Worm (Caenorhabditis elegans) whole organism, midembryonic: Measurements from ENCODE around the gene srd-8.

ENCODE experiments used
- T22C8.4 ChIP-seq: fragments of 200-800 bp; sonication (Bioruptor generic); IDR thresholded peaks from 2 replicates; pipeline ENCODE4 v1.3.6; 2022; ENCODE audit warnings: missing genetic modification characterization, missing compliant biosample characterization
- cog-1 ChIP-seq: sonication (generic microtip); optimal IDR thresholded peaks from 2 replicates; lab custom pipeline; 2016; ENCODE audit warnings: missing genetic modification characterization, missing compliant biosample characterization
- flt-1 ChIP-seq: fragments of 200-800 bp; sonication (Bioruptor generic); IDR thresholded peaks from 2 replicates; pipeline ENCODE4 v1.3.6; 2022; ENCODE audit warnings: missing genetic modification characterization, missing compliant biosample characterization
- klf-2 ChIP-seq: fragments of 200-800 bp; sonication (Bioruptor generic); conservative IDR thresholded peaks from 2 replicates; pipeline ENCODE4 v1.3.6; 2022; ENCODE audit warnings: missing genetic modification reagents, missing genetic modification characterization, missing compliant biosample characterization
- med-1 ChIP-seq: sonication (generic microtip); optimal IDR thresholded peaks from 2 replicates; lab custom pipeline; 2017; ENCODE audit warnings: missing genetic modification characterization, mild to moderate bottlenecking, missing compliant biosample characterization, antibody characterized with exemption, missing genetic modification reagents; ENCODE audit not compliant: insufficient read depth
- ref-1 ChIP-seq: fragments of 200-800 bp; sonication (Bioruptor generic); conservative IDR thresholded peaks from 2 replicates; pipeline ENCODE4 v1.3.6; 2022; ENCODE audit warnings: missing genetic modification reagents, missing genetic modification characterization, missing compliant biosample characterization
- tab-1 ChIP-seq: fragments of 200-800 bp; sonication (Bioruptor generic); IDR thresholded peaks from 2 replicates; pipeline ENCODE4 v1.3.6; 2022; ENCODE audit warnings: missing genetic modification characterization, missing compliant biosample characterization
- ztf-23 ChIP-seq: fragments of 200-800 bp; sonication (Bioruptor generic); IDR thresholded peaks from 2 replicates; pipeline ENCODE4 v1.3.6; 2022; ENCODE audit warnings: missing genetic modification reagents, missing genetic modification characterization, missing compliant biosample characterization
- ztf-29 ChIP-seq: fragments of 200-800 bp; sonication (Bioruptor generic); IDR thresholded peaks from 2 replicates; pipeline ENCODE4 v1.3.6; 2022; ENCODE audit warnings: missing genetic modification reagents, missing genetic modification characterization, missing compliant biosample characterization

The srd-8 gene

ce11 chrIV:5666115-5667028 lies 21.0 kb upstream of the srd-8 start:
- no peak for TF ChIP-seq flt-1 (GFP tag; lab: Robert Waterston, UW)
- TF ChIP-seq cog-1 = no peak
- no peak for TF ChIP-seq ztf-29 (GFP tag; lab: Robert Waterston, UW)
- TF ChIP-seq tab-1 (GFP tag; lab: Robert Waterston, UW) = no peak
- no peak for TF ChIP-seq med-1 (GFP tag; lab: Kevin White, UChicago)
- no peak for TF ChIP-seq ztf-23
- no peak for TF ChIP-seq ref-1
- TF ChIP-seq T22C8.4 = no peak
- no peak for TF ChIP-seq klf-2 (GFP tag; lab: Robert Waterston, UW)

ce11 chrIV:5665353-5665918 lies 20.0 kb upstream of the srd-8 start:
- no peak for TF ChIP-seq flt-1 (GFP tag; lab: Robert Waterston, UW)
- TF ChIP-seq T22C8.4 = no peak
- TF ChIP-seq ztf-29 (GFP tag; lab: Robert Waterston, UW) = no peak
- no peak for TF ChIP-seq cog-1
- TF ChIP-seq ref-1 = no peak

- no peak for TF ChIP-seq T22C8.4
- no peak for TF ChIP-seq med-1 (GFP tag; lab: Kevin White, UChicago)
- no peak for TF ChIP-seq tab-1 (GFP tag; lab: Robert Waterston, UW)
- TF ChIP-seq klf-2 (GFP tag; lab: Robert Waterston, UW) = no peak
- no peak for TF ChIP-seq cog-1
- TF ChIP-seq ztf-23 = no peak
- TF ChIP-seq ref-1 = no peak
- TF ChIP-seq ztf-29 (GFP tag; lab: Robert Waterston, UW) = no peak
- TF ChIP-seq flt-1 (GFP tag; lab: Robert Waterston, UW) = no peak
Observed at ce11 chrIV:5664375-5665004, 19.1 kb upstream of the srd-8 start, which contains the start of gene bec-1. TSS of gene bec-1 (minus strand) at chrIV:5664425.

ce11 chrIV:5662886-5663285 lies 17.5 kb upstream of the srd-8 start:
- no peak for TF ChIP-seq tab-1 (GFP tag; lab: Robert Waterston, UW)
- no peak for TF ChIP-seq flt-1 (GFP tag; lab: Robert Waterston, UW)
- no peak for TF ChIP-seq ref-1
- no peak for TF ChIP-seq ztf-29 (GFP tag; lab: Robert Waterston, UW)
- no peak for TF ChIP-seq cog-1
- no peak for TF ChIP-seq T22C8.4
- TF ChIP-seq med-1 (GFP tag; lab: Kevin White, UChicago) = no peak
- no peak for TF ChIP-seq klf-2 (GFP tag; lab: Robert Waterston, UW)
- no peak for TF ChIP-seq ztf-23

- TF ChIP-seq ref-1 (no peak), cog-1 (no peak), flt-1 (GFP tag; lab: Robert Waterston, UW) (no peak), med-1 (GFP tag; lab: Kevin White, UChicago) (no peak), ztf-23 (no peak), T22C8.4 (no peak), ztf-29 (GFP tag; lab: Robert Waterston, UW) (no peak), klf-2 (GFP tag; lab: Robert Waterston, UW) (no peak), tab-1 (GFP tag; lab: Robert Waterston, UW) (no peak)
Observed at ce11 chrIV:5662073-5662472, 16.7 kb upstream of the srd-8 start.

- TF ChIP-seq T22C8.4 = no peak
- TF ChIP-seq klf-2 (GFP tag; lab: Robert Waterston, UW) = no peak
- no peak for TF ChIP-seq ztf-29 (GFP tag; lab: Robert Waterston, UW)
- TF ChIP-seq cog-1 = no peak
- TF ChIP-seq tab-1 (GFP tag; lab: Robert Waterston, UW) = no peak
- no peak for TF ChIP-seq med-1 (GFP tag; lab: Kevin White, UChicago)
- no peak for TF ChIP-seq ref-1
- TF ChIP-seq flt-1 (GFP tag; lab: Robert Waterston, UW) = no peak
- no peak for TF ChIP-seq ztf-23
Observed at ce11 chrIV:5660239-5660638, 14.8 kb upstream of the srd-8 start, which contains the start of gene skn-1. TSS of gene skn-1 (minus strand) at chrIV:5660384.

ce11 chrIV:5659461-5659860 lies 14.0 kb upstream of the srd-8 start:
- TF ChIP-seq ztf-29 (GFP tag; lab: Robert Waterston, UW) = no peak
- TF ChIP-seq ztf-23 = no peak
- TF ChIP-seq flt-1 (GFP tag; lab: Robert Waterston, UW) = no peak
- no peak for TF ChIP-seq ref-1
- no peak for TF ChIP-seq med-1 (GFP tag; lab: Kevin White, UChicago)
- TF ChIP-seq tab-1 (GFP tag; lab: Robert Waterston, UW) = no peak
- no peak for TF ChIP-seq cog-1
- TF ChIP-seq T22C8.4 = no peak
- no peak for TF ChIP-seq klf-2 (GFP tag; lab: Robert Waterston, UW)

ce11 chrIV:5658897-5659296 lies 13.5 kb upstream of the srd-8 start:
- TF ChIP-seq cog-1 (no peak), T22C8.4 (no peak)

- TF ChIP-seq flt-1 (GFP tag; lab: Robert Waterston, UW) (no peak), cog-1 (no peak), ztf-29 (GFP tag; lab: Robert Waterston, UW) (no peak), ref-1 (no peak), med-1 (GFP tag; lab: Kevin White, UChicago) (no peak), T22C8.4 (no peak), ztf-23 (no peak), klf-2 (GFP tag; lab: Robert Waterston, UW) (no peak), tab-1 (GFP tag; lab: Robert Waterston, UW) (no peak)
Observed at ce11 chrIV:5658225-5658624, 12.8 kb upstream of the srd-8 start.
